Fruit fly (Drosophila melanogaster): ENCODE results near the gene koko.

The koko gene

dm6 chr3R:18436550-18437362 lies 33.9 kb downstream of the koko start:
- TF ChIP-seq CG10543 (GFP tag; optimal IDR thresholded peaks at IDR 0.05) = peak; percentile 7
- TF ChIP-seq bsh (GFP tag; optimal IDR thresholded peaks at IDR 0.05) = peak; percentile 50 to 51
- peak; percentile 91 for TF ChIP-seq sens (GFP tag)
- TF ChIP-seq CG3838 (GFP tag; optimal IDR thresholded peaks at IDR 0.05) = no peak
- peak; percentile 94 for TF ChIP-seq Med (GFP tag)
- no peak for TF ChIP-seq CG7963 (GFP tag; IDR thresholded peaks at IDR 0.05; ENCODE audit: partially characterized antibody)
- TF ChIP-seq exex (tag; optimal IDR thresholded peaks at IDR 0.05) = peak; percentile 33
- peak; percentile 32; the same call in 1 of the 2 replicates for TF ChIP-seq MBD-R2 (GFP tag; IDR thresholded peaks at IDR 0.05)
- TF ChIP-seq CG8388 (GFP tag; optimal IDR thresholded peaks at IDR 0.05) = peak; percentile 7
- peak; percentile 51 for TF ChIP-seq CG12659 (GFP tag; optimal IDR thresholded peaks at IDR 0.05)
- peak; percentile 30; the same call in 1 of the 2 replicates for TF ChIP-seq CG3847 (GFP tag; IDR thresholded peaks at IDR 0.05)
- no peak for TF ChIP-seq luna (GFP tag; optimal IDR thresholded peaks at IDR 0.05)
- TF ChIP-seq Dek (tag; optimal IDR thresholded peaks at IDR 0.05) = peak; percentile 64
- TF ChIP-seq CG16863 (GFP tag; optimal IDR thresholded peaks at IDR 0.05) = peak; percentile 47
- TF ChIP-seq Spps (tag; optimal IDR thresholded peaks at IDR 0.05) = no peak
- TF ChIP-seq az2 (GFP tag; optimal IDR thresholded peaks at IDR 0.05) = peak; percentile 48
- peak; percentile 68 for TF ChIP-seq CG31441 (GFP tag; IDR thresholded peaks at IDR 0.05)
- TF ChIP-seq CG4360 (GFP tag; IDR thresholded peaks at IDR 0.05) = peak; percentile 36; the same call in 1 of the 2 replicates
- TF ChIP-seq CG1832 (GFP tag; optimal IDR thresholded peaks at IDR 0.05) = peak; percentile 80
- peak; percentile 26 for TF ChIP-seq btn (GFP tag; optimal IDR thresholded peaks at IDR 0.05)
- no peak for TF ChIP-seq H2.0 (GFP tag; IDR thresholded peaks at IDR 0.05)
- peak; percentile 21 for TF ChIP-seq NC2β (GFP tag; optimal IDR thresholded peaks at IDR 0.05)
- TF ChIP-seq Antp (GFP tag; optimal IDR thresholded peaks at IDR 0.05) = peak; percentile 50
- TF ChIP-seq Side (GFP tag; optimal IDR thresholded peaks at IDR 0.05) = peak; percentile 53
- peak; percentile 57 for TF ChIP-seq CG1233 (GFP tag; optimal IDR thresholded peaks at IDR 0.05)
- no peak for TF ChIP-seq NK7.1 (GFP tag; optimal IDR thresholded peaks at IDR 0.05)
- TF ChIP-seq CG7556 (GFP tag; optimal IDR thresholded peaks at IDR 0.05) = peak; percentile 73
- no peak for TF ChIP-seq TFAM (GFP tag; optimal IDR thresholded peaks at IDR 0.05)
- no peak for TF ChIP-seq Neu2 (GFP tag; optimal IDR thresholded peaks at IDR 0.05; ENCODE audit: borderline replicate concordance)
- peak; percentile 63 for TF ChIP-seq Oli (tag; optimal IDR thresholded peaks at IDR 0.05)
- TF ChIP-seq corto (GFP tag; optimal IDR thresholded peaks at IDR 0.05) = peak; percentile 30
- TF ChIP-seq gsb (GFP tag; IDR thresholded peaks at IDR 0.05) = no peak
- TF ChIP-seq CG42726 (GFP tag; IDR thresholded peaks at IDR 0.05; ENCODE audit: partially characterized antibody) = no peak
- peak; percentile 33; the same call in 1 of the 2 replicates for TF ChIP-seq CG31224 (GFP tag; IDR thresholded peaks at IDR 0.05)
- no peak for TF ChIP-seq CG11398 (GFP tag; optimal IDR thresholded peaks at IDR 0.05)
- TF ChIP-seq CG3065 (GFP tag; optimal IDR thresholded peaks at IDR 0.05) = no peak
- no peak for TF ChIP-seq Stat92E (GFP tag; optimal IDR thresholded peaks at IDR 0.05)
- peak; percentile 93 for TF ChIP-seq CG2120 (GFP tag; optimal IDR thresholded peaks at IDR 0.05)
- no peak for TF ChIP-seq Mad (GFP tag; optimal IDR thresholded peaks at IDR 0.05)
- no peak for TF ChIP-seq cas (GFP tag; IDR thresholded peaks at IDR 0.05)
- TF ChIP-seq Dad (GFP tag; optimal IDR thresholded peaks at IDR 0.05) = peak; percentile 34
- TF ChIP-seq CG1647 (GFP tag; optimal IDR thresholded peaks at IDR 0.05) = peak; percentile 56
- TF ChIP-seq CG12219 (GFP tag; optimal IDR thresholded peaks at IDR 0.05) = peak; percentile 9
- peak; percentile 28 for TF ChIP-seq en (GFP tag; optimal IDR thresholded peaks at IDR 0.05)
- TF ChIP-seq Elba2 (GFP tag; optimal IDR thresholded peaks at IDR 0.05) = no peak
- no peak for TF ChIP-seq sna (GFP tag; IDR thresholded peaks at IDR 0.05; ENCODE audit: partially characterized antibody)
- TF ChIP-seq CG10209 (GFP tag; optimal IDR thresholded peaks at IDR 0.05) = peak; percentile 59
- peak; percentile 65 for TF ChIP-seq CG32532 (GFP tag; IDR thresholded peaks at IDR 0.05)
- TF ChIP-seq crc (GFP tag; optimal IDR thresholded peaks at IDR 0.05) = peak; percentile 38
